Worm (Caenorhabditis elegans): ENCODE results near the gene msp-31.

The msp-31 gene

DNA sequence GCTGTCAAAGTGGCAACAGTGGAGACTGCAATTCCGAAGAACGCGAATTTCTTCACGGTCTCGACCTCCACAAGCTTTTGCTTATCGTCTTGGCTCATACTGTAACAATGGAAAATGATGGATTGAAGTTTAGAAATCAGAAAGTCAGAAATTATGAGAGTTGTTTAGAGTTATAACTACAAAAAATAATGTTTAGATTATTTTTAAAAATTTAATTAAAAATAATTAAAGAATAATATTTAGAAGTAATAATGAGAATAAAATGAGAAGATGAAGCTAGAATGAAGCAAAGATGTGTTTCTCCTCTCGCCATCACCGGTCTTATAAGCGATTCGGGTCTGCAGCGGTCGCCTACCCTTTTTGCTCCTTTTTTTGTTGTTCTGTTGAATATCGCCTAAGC, 43.3 kb downstream of the msp-31 start, which contains the start of gene col-73:
col-73 (minus strand) TSS at position 101 of the 400 bp plus-strand sequence.
- TF ChIP-seq flh-1 (GFP tag; optimal IDR thresholded peaks at IDR 0.05) (no peak), nhr-76 (tag; optimal IDR thresholded peaks at IDR 0.05) (no peak), sem-2 (GFP tag; optimal IDR thresholded peaks at IDR 0.05) (no peak), nhr-237 (tag; optimal IDR thresholded peaks at IDR 0.05) (no peak), zip-8 (tag; optimal IDR thresholded peaks at IDR 0.05) (no peak), snpc-4 (tag; optimal IDR thresholded peaks at IDR 0.05) (no peak), ces-1 (GFP tag; optimal IDR thresholded peaks at IDR 0.05) (no peak)

ce11 chrII:4871834-4872233, 44.5 kb downstream of the msp-31 start:
- TF ChIP-seq zip-8 (tag; optimal IDR thresholded peaks at IDR 0.05) = no peak
- no peak for TF ChIP-seq snpc-4 (tag; optimal IDR thresholded peaks at IDR 0.05)
- TF ChIP-seq nhr-2 (tag; optimal IDR thresholded peaks at IDR 0.05) = no peak
- no peak for TF ChIP-seq hlh-1 (tag; optimal IDR thresholded peaks at IDR 0.05)
- TF ChIP-seq ham-2 (GFP tag; optimal IDR thresholded peaks at IDR 0.05) = no peak
- no peak for TF ChIP-seq cnd-1 (tag; optimal IDR thresholded peaks at IDR 0.05)
- TF ChIP-seq mep-1 (tag; optimal IDR thresholded peaks at IDR 0.05) = no peak
- no peak for TF ChIP-seq nhr-12 (tag; optimal IDR thresholded peaks at IDR 0.05)
- no peak for TF ChIP-seq ceh-43 (GFP tag; optimal IDR thresholded peaks at IDR 0.05)
- no peak for TF ChIP-seq nhr-237 (tag; optimal IDR thresholded peaks at IDR 0.05)
- no peak for TF ChIP-seq elt-1 (tag; optimal IDR thresholded peaks at IDR 0.05; ENCODE audit: borderline replicate concordance, insufficient read depth)
- TF ChIP-seq M03D4.4 (tag; optimal IDR thresholded peaks at IDR 0.05) = no peak
- TF ChIP-seq bed-3 (GFP tag; optimal IDR thresholded peaks at IDR 0.05) = no peak
- no peak for TF ChIP-seq nhr-28 (tag; optimal IDR thresholded peaks at IDR 0.05)
- TF ChIP-seq unc-39 (tag; optimal IDR thresholded peaks at IDR 0.05) = no peak
- no peak for TF ChIP-seq mab-5 (tag; optimal IDR thresholded peaks at IDR 0.05)
- no peak for TF ChIP-seq elt-3 (tag; optimal IDR thresholded peaks at IDR 0.05)
- no peak for TF ChIP-seq drap-1 (GFP tag; optimal IDR thresholded peaks at IDR 0.05)
- TF ChIP-seq ztf-11 (tag; optimal IDR thresholded peaks at IDR 0.05) = no peak

DNA sequence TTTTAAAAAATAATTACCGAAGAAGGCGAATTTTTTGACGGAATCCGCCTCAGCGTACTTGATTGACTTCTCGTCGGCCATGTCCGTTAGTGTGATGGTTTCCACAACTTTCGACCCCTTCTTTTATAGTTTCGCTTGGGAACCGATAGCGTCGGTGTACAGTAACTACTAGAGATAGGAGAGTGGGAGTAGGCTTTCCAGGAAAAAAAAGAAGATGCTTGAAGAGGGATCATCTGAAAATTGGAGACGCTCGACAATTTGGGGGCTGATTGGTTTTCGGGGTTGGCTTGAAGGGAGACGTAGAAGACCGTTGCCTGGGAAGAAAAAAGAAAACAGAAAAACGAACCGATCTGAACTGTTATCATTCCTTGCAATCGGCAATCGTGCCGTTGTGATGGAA, 45.7 kb downstream of the msp-31 start, which contains the start of gene col-20:
col-20 (minus strand) TSS at position 101 of the 400 bp plus-strand sequence.
- TF ChIP-seq unc-120 (tag; optimal IDR thresholded peaks at IDR 0.05; ENCODE audit: poor library complexity, severe bottlenecking) (no peak), elt-3 (tag; optimal IDR thresholded peaks at IDR 0.05) (no peak), lin-32 (GFP tag; optimal IDR thresholded peaks at IDR 0.05) (no peak), ham-2 (GFP tag; optimal IDR thresholded peaks at IDR 0.05) (no peak), lsy-2 (tag; optimal IDR thresholded peaks at IDR 0.05) (no peak), mab-5 (tag; optimal IDR thresholded peaks at IDR 0.05) (no peak), unc-62 (GFP tag; optimal IDR thresholded peaks at IDR 0.05) (no peak), drap-1 (GFP tag; optimal IDR thresholded peaks at IDR 0.05) (no peak), nhr-76 (tag; optimal IDR thresholded peaks at IDR 0.05) (no peak), elt-1 (tag; optimal IDR thresholded peaks at IDR 0.05; ENCODE audit: borderline replicate concordance, insufficient read depth) (no peak), tbx-8 (GFP tag; optimal IDR thresholded peaks at IDR 0.05) (no peak), ceh-39 (tag; optimal IDR thresholded peaks at IDR 0.05) (no peak), mls-2 (tag; optimal IDR thresholded peaks at IDR 0.05) (no peak), M03D4.4 (tag; optimal IDR thresholded peaks at IDR 0.05) (no peak), flh-1 (GFP tag; optimal IDR thresholded peaks at IDR 0.05) (no peak), cnd-1 (tag; optimal IDR thresholded peaks at IDR 0.05) (no peak)

DNA sequence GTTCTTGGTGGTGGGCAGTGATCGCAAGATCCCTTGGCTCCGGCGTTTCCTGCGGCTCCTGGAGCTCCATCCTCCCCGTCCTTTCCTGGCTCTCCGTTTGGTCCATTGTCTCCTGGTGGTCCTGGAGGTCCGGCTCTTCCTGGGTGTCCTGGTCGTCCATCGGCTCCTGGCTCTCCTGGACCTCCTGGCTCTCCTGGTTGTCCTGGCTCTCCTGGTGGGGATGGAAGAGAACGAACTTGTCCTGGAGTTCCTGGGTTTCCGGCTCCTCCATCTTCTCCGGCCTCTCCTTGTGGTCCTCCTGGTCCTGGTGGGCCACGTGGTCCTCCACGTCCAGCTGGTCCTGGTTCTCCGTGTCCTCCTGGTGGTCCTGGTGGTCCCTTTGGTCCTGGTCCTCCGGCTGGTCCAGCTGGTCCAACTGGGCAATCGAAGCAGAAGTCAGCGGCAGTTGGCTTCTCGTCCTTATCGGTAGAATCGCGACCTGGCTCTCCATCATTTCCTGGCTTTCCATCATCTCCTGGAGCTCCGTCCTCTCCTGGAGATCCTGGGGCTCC, 46.5 kb downstream of the msp-31 start:
- TF ChIP-seq blmp-1 (tag; optimal IDR thresholded peaks at IDR 0.05) (no peak), ceh-39 (tag; optimal IDR thresholded peaks at IDR 0.05) (no peak), pha-4 (tag; optimal IDR thresholded peaks at IDR 0.05) (no peak), ces-1 (GFP tag; optimal IDR thresholded peaks at IDR 0.05) (no peak), nhr-12 (tag; optimal IDR thresholded peaks at IDR 0.05) (no peak), unc-62 (GFP tag; optimal IDR thresholded peaks at IDR 0.05) (no peak), ztf-11 (tag; optimal IDR thresholded peaks at IDR 0.05) (no peak), unc-39 (tag; optimal IDR thresholded peaks at IDR 0.05) (no peak), snpc-4 (tag; optimal IDR thresholded peaks at IDR 0.05) (no peak)

DNA sequence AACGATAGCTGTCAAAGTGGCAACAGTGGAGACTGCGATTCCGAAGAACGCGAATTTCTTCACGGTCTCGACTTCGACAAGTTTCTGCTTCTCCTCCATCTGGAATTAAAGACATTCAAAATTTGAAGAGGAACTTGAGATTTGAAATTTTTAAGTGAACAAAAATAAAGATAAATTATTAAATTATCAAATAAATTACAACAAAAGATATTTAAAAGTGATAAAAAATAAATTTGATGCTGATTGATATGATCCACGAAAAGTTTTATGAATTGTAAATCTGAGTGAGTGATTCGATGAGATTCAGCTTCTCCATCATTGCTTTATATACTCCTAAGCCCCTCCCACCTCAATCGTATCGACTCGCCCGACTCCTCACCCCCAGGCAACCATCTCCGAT, 48.9 kb downstream of the msp-31 start, which contains the start of gene col-17:
col-17 (minus strand) TSS at position 101 of the 400 bp plus-strand sequence.
- TF ChIP-seq ces-1 (GFP tag; optimal IDR thresholded peaks at IDR 0.05) (no peak), nhr-28 (tag; optimal IDR thresholded peaks at IDR 0.05) (no peak), sptf-1 (tag; optimal IDR thresholded peaks at IDR 0.05) (no peak)

All from whole organism, mixed stage, embryonic.